Fruit fly (Drosophila melanogaster) whole organism, embryonic: Measurements from ENCODE around the gene CG34135.

Experiments used
- Atf6 ChIP-seq: fragments of 200-800 bp; sonication (Bioruptor generic); IDR thresholded peaks from 2 replicates; pipeline ENCODE4 v1.3.6; 2022; ENCODE audit warnings: missing biosample characterization, missing genetic modification characterization
- C15 ChIP-seq: fragments of 200-800 bp; sonication (Bioruptor generic); IDR thresholded peaks from 3 replicates; pipeline ENCODE4 v1.3.6; 2022; ENCODE audit warnings: missing biosample characterization, missing genetic modification characterization
- CG10267 ChIP-seq: fragments of 200-800 bp; sonication (Bioruptor generic); optimal IDR thresholded peaks from 2 replicates; lab custom pipeline; 2018; ENCODE audit warnings: missing biosample characterization, mild to moderate bottlenecking, missing genetic modification characterization, moderate library complexity
- CG12155 ChIP-seq: fragments of 200-800 bp; sonication (Bioruptor generic); optimal IDR thresholded peaks from 3 replicates; lab custom pipeline; 2016; ENCODE audit warnings: missing biosample characterization, missing genetic modification characterization
- CG13287 ChIP-seq: fragments of 200-800 bp; sonication (Bioruptor generic); IDR thresholded peaks from 2 replicates; pipeline ENCODE4 v1.3.6; 2022; ENCODE audit warnings: missing biosample characterization, missing genetic modification characterization; ENCODE audit not compliant: partially characterized antibody
- CG13296 ChIP-seq: fragments of 200-800 bp; sonication (Bioruptor generic); optimal IDR thresholded peaks from 3 replicates; lab custom pipeline; 2018; ENCODE audit warnings: missing biosample characterization, mild to moderate bottlenecking, missing genetic modification characterization
- CG16813 ChIP-seq: fragments of 200-800 bp; sonication (Bioruptor generic); IDR thresholded peaks from 3 replicates; pipeline ENCODE4 v1.3.6; 2022; ENCODE audit warnings: missing biosample characterization, missing genetic modification characterization; ENCODE audit not compliant: partially characterized antibody
- CG2129 ChIP-seq: fragments of 200-800 bp; sonication (Bioruptor generic); IDR thresholded peaks from 2 replicates; pipeline ENCODE4 v1.3.6; 2022; ENCODE audit warnings: missing biosample characterization, missing genetic modification characterization; ENCODE audit not compliant: partially characterized antibody
- CG31441 ChIP-seq: fragments of 200-800 bp; sonication (Bioruptor generic); IDR thresholded peaks from 2 replicates; pipeline ENCODE4 v1.3.6; 2022; ENCODE audit warnings: missing biosample characterization, missing genetic modification characterization
- CG34422 ChIP-seq: fragments of 200-800 bp; sonication (Bioruptor generic); IDR thresholded peaks from 3 replicates; pipeline ENCODE4 v1.3.6; 2022; ENCODE audit warnings: missing biosample characterization, missing genetic modification characterization
- CG4617 ChIP-seq: fragments of 200-800 bp; sonication (Bioruptor generic); optimal IDR thresholded peaks from 3 replicates; lab custom pipeline; 2016; ENCODE audit warnings: missing biosample characterization, missing genetic modification characterization, borderline replicate concordance
- CG6254 ChIP-seq: fragments of 200-800 bp; sonication (Bioruptor generic); optimal IDR thresholded peaks from 3 replicates; lab custom pipeline; 2017; ENCODE audit warnings: mild to moderate bottlenecking, missing biosample characterization, missing genetic modification reagents, missing genetic modification characterization
- CG9609 ChIP-seq: fragments of 200-800 bp; sonication (Bioruptor generic); optimal IDR thresholded peaks from 3 replicates; lab custom pipeline; 2016; ENCODE audit warnings: missing biosample characterization, missing genetic modification characterization
- CkIIα-i1 ChIP-seq: fragments of 200-800 bp; sonication (Bioruptor generic); IDR thresholded peaks from 2 replicates; pipeline ENCODE4 v1.3.6; 2022; ENCODE audit warnings: missing biosample characterization, missing genetic modification characterization
- Dek ChIP-seq: fragments of 200-800 bp; sonication (Bioruptor generic); optimal IDR thresholded peaks from 3 replicates; lab custom pipeline; 2019; ENCODE audit warnings: missing biosample characterization, mild to moderate bottlenecking, missing genetic modification characterization, moderate library complexity
- Dll ChIP-seq: fragments of 200-800 bp; sonication (Bioruptor generic); IDR thresholded peaks from 4 replicates; pipeline ENCODE4 v1.3.6; 2022; ENCODE audit warnings: missing biosample characterization, missing genetic modification characterization; ENCODE audit not compliant: partially characterized antibody
- Dref ChIP-seq: fragments of 200-800 bp; sonication (Bioruptor generic); IDR thresholded peaks from 2 replicates; pipeline ENCODE4 v1.3.6; 2022; ENCODE audit warnings: missing biosample characterization, missing genetic modification characterization
- E2f2 ChIP-seq: fragments of 200-800 bp; sonication (Bioruptor generic); IDR thresholded peaks from 2 replicates; pipeline ENCODE4 v1.3.6; 2022; ENCODE audit warnings: missing biosample characterization, missing genetic modification characterization
- ERR ChIP-seq: fragments of 200-800 bp; sonication (Bioruptor generic); optimal IDR thresholded peaks from 2 replicates; lab custom pipeline; 2016; ENCODE audit warnings: missing biosample characterization, missing genetic modification characterization
- HmgZ ChIP-seq: fragments of 200-800 bp; sonication (Bioruptor generic); optimal IDR thresholded peaks from 2 replicates; lab custom pipeline; 2018; ENCODE audit warnings: missing biosample characterization, mild to moderate bottlenecking, missing genetic modification characterization
- MBD-R2 ChIP-seq: fragments of 200-800 bp; sonication (Bioruptor generic); IDR thresholded peaks from 2 replicates; pipeline ENCODE4 v1.3.6; 2022; ENCODE audit warnings: missing biosample characterization, missing genetic modification characterization
- NC2β ChIP-seq: fragments of 200-800 bp; sonication (Bioruptor generic); optimal IDR thresholded peaks from 2 replicates; lab custom pipeline; 2016; ENCODE audit warnings: missing biosample characterization, missing genetic modification characterization
- Opbp ChIP-seq: fragments of 200-800 bp; sonication (Bioruptor generic); IDR thresholded peaks from 3 replicates; pipeline ENCODE4 v1.3.6; 2022; ENCODE audit warnings: missing biosample characterization, missing genetic modification characterization; ENCODE audit not compliant: partially characterized antibody
- Pdp1 ChIP-seq, 2 experiments: fragments of 200-800 bp; sonication (Bioruptor generic); optimal IDR thresholded peaks; 3 replicates each; lab custom pipeline; 2016; ENCODE audit warnings: missing biosample characterization in 2 of 2, missing genetic modification characterization in 2 of 2, mild to moderate bottlenecking in 1 of 2, moderate library complexity in 1 of 2
- Rfx ChIP-seq: fragments of 200-800 bp; sonication (Bioruptor generic); IDR thresholded peaks from 2 replicates; pipeline ENCODE4 v1.3.6; 2022; ENCODE audit warnings: missing biosample characterization, missing genetic modification characterization
- Sin3A ChIP-seq: fragments of >200 bp; optimal IDR thresholded peaks from 2 replicates; lab custom pipeline; 2018
- Trl ChIP-seq, 3 experiments: fragments of >200 bp in 2 of 3; fragments of 200-800 bp in 1 of 3; sonication (Bioruptor generic) in 1 of 3; optimal IDR thresholded peaks; 2 replicates in 1 of 3; 3 replicates in 2 of 3; lab custom pipeline; 2016 to 2017; ENCODE audit warnings: missing biosample characterization in 1 of 3, missing genetic modification characterization in 1 of 3
- Xbp1 ChIP-seq: fragments of 200-800 bp; sonication (Bioruptor generic); optimal IDR thresholded peaks from 3 replicates; lab custom pipeline; 2016; ENCODE audit warnings: missing biosample characterization, mild to moderate bottlenecking, missing genetic modification characterization
- Xrp1 ChIP-seq: fragments of 200-800 bp; sonication (Bioruptor generic); IDR thresholded peaks from 2 replicates; pipeline ENCODE4 v1.3.6; 2022; ENCODE audit warnings: missing biosample characterization, missing genetic modification characterization
- abd-A ChIP-seq: fragments of 200-800 bp; sonication (Bioruptor generic); optimal IDR thresholded peaks from 3 replicates; lab custom pipeline; 2019; ENCODE audit warnings: missing biosample characterization, mild to moderate bottlenecking, missing genetic modification characterization, moderate library complexity
- al ChIP-seq: fragments of 200-800 bp; sonication (Bioruptor generic); IDR thresholded peaks from 2 replicates; pipeline ENCODE4 v1.3.6; 2022; ENCODE audit warnings: missing biosample characterization, missing genetic modification characterization
- aop ChIP-seq: fragments of 200-800 bp; sonication (Bioruptor generic); IDR thresholded peaks from 2 replicates; pipeline ENCODE4 v1.3.6; 2022; ENCODE audit warnings: missing biosample characterization, missing genetic modification characterization
- ara ChIP-seq: fragments of 200-800 bp; sonication (Bioruptor generic); IDR thresholded peaks from 2 replicates; pipeline ENCODE4 v1.3.6; 2022; ENCODE audit warnings: missing biosample characterization, missing genetic modification characterization
- bbx ChIP-seq: fragments of 200-800 bp; sonication (Bioruptor generic); IDR thresholded peaks from 2 replicates; pipeline ENCODE4 v1.3.6; 2022; ENCODE audit warnings: missing biosample characterization, missing genetic modification characterization; ENCODE audit not compliant: partially characterized antibody
- dpn ChIP-seq, 2 experiments: fragments of 200-800 bp; sonication (Bioruptor generic); optimal IDR thresholded peaks; 3 replicates each; lab custom pipeline; 2016; ENCODE audit warnings: missing biosample characterization in 2 of 2, missing genetic modification characterization in 2 of 2
- exex ChIP-seq: fragments of 200-800 bp; sonication (Bioruptor generic); optimal IDR thresholded peaks from 4 replicates; lab custom pipeline; 2018; ENCODE audit warnings: missing biosample characterization, mild to moderate bottlenecking, missing genetic modification characterization, moderate library complexity
- hbn ChIP-seq: fragments of 200-800 bp; sonication (Bioruptor generic); IDR thresholded peaks from 2 replicates; pipeline ENCODE4 v1.3.6; 2022; ENCODE audit warnings: missing biosample characterization, missing genetic modification characterization; ENCODE audit not compliant: partially characterized antibody
- insv ChIP-seq, 2 experiments: fragments of 200-800 bp; sonication (Bioruptor generic); optimal IDR thresholded peaks; 3 replicates each; lab custom pipeline; 2016 to 2018; ENCODE audit warnings: missing biosample characterization in 2 of 2, missing genetic modification characterization in 2 of 2
- kay ChIP-seq: fragments of 200-800 bp; sonication (Bioruptor generic); optimal IDR thresholded peaks from 2 replicates; lab custom pipeline; 2016; ENCODE audit warnings: missing biosample characterization, missing genetic modification characterization
- knrl ChIP-seq: fragments of 200-800 bp; sonication (Bioruptor generic); IDR thresholded peaks from 3 replicates; pipeline ENCODE4 v1.3.6; 2022; ENCODE audit warnings: missing biosample characterization, missing genetic modification characterization; ENCODE audit not compliant: partially characterized antibody
- nmo ChIP-seq: fragments of 200-800 bp; sonication (Bioruptor generic); optimal IDR thresholded peaks from 2 replicates; lab custom pipeline; 2018; ENCODE audit warnings: missing biosample characterization, mild to moderate bottlenecking, missing genetic modification characterization, moderate library complexity
- sens-2 ChIP-seq: fragments of 200-800 bp; sonication (Bioruptor generic); IDR thresholded peaks from 2 replicates; pipeline ENCODE4 v1.3.6; 2022; ENCODE audit warnings: missing biosample characterization, missing genetic modification characterization
- shn ChIP-seq: fragments of 200-800 bp; sonication (Bioruptor generic); optimal IDR thresholded peaks from 3 replicates; lab custom pipeline; 2016; ENCODE audit warnings: missing biosample characterization, missing genetic modification characterization
- slou ChIP-seq: fragments of 200-800 bp; sonication (Bioruptor generic); optimal IDR thresholded peaks from 3 replicates; lab custom pipeline; 2016; ENCODE audit warnings: missing biosample characterization, missing genetic modification characterization
- tna ChIP-seq: fragments of 200-800 bp; sonication (Bioruptor generic); IDR thresholded peaks from 2 replicates; pipeline ENCODE4 v1.3.6; 2022; ENCODE audit warnings: missing biosample characterization, missing genetic modification characterization; ENCODE audit not compliant: partially characterized antibody
- trem ChIP-seq: fragments of 200-800 bp; optimal IDR thresholded peaks from 3 replicates; lab custom pipeline; 2019; ENCODE audit warnings: missing biosample characterization, mild to moderate bottlenecking, missing genetic modification characterization, moderate library complexity
- tx ChIP-seq: fragments of 200-800 bp; sonication (Bioruptor generic); optimal IDR thresholded peaks from 2 replicates; lab custom pipeline; 2016; ENCODE audit warnings: missing biosample characterization, missing genetic modification characterization
- zen2 ChIP-seq: fragments of 200-800 bp; sonication (Bioruptor generic); IDR thresholded peaks from 3 replicates; pipeline ENCODE4 v1.3.6; 2022; ENCODE audit warnings: missing biosample characterization, missing genetic modification characterization; ENCODE audit not compliant: partially characterized antibody
- zfh1 ChIP-seq: fragments of 200-800 bp; sonication (Bioruptor generic); IDR thresholded peaks from 3 replicates; pipeline ENCODE4 v1.3.6; 2022; ENCODE audit warnings: missing biosample characterization, missing genetic modification characterization

The CG34135 gene

dm6 chr3R:8801126-8801762 is 33.3 kb upstream of the CG34135 start, which contains the start of the genes Pif1A, Pif1B and CCT7 (continued):
- TF ChIP-seq Dek (tag; lab: Kevin White, UChicago) (no peak), al (no peak), ara (GFP tag; lab: Robert Waterston, UW) (no peak), C15 (GFP tag; lab: Robert Waterston, UW) (no peak), tx (GFP tag; lab: Kevin White, UChicago) (peak; percentile 62), CG2129 (GFP tag; lab: Robert Waterston, UW) (peak; percentile 90), CG31441 (GFP tag; lab: Robert Waterston, UW) (no peak), CG6254 (GFP tag; lab: Kevin White, UChicago) (no peak), dpn (GFP tag; optimal IDR thresholded peaks at IDR 0.05; lab: Kevin White, UChicago) (peak; percentile 25 to 45), CG34422 (GFP tag; lab: Robert Waterston, UW) (peak; percentile 79; the same call in 2 of the 3 replicates), MBD-R2 (peak; percentile 62), CG16813 (GFP tag; lab: Robert Waterston, UW) (peak; percentile 93), CG12155 (peak; percentile 26), Dref (GFP tag; lab: Robert Waterston, UW) (peak; percentile 91), Xrp1 (peak; percentile 18; the same call in 1 of the 2 replicates), Sin3A (lab: Kevin White, UChicago) (peak; percentile 91), hbn (GFP tag; lab: Robert Waterston, UW) (peak; percentile 95), zfh1 (GFP tag; lab: Robert Waterston, UW) (no peak), slou (no peak), CG9609 (GFP tag; lab: Kevin White, UChicago) (peak; percentile 27), abd-A (tag; lab: Kevin White, UChicago) (peak; percentile 68), insv (GFP tag; optimal IDR thresholded peaks at IDR 0.05; lab: Kevin White, UChicago) (peak in 1 of 2 experiments; percentile 4), E2f2 (peak; percentile 85), sens-2 (no peak), CG13287 (GFP tag; lab: Robert Waterston, UW) (peak; percentile 98), CkIIα-i1 (GFP tag; lab: Robert Waterston, UW) (no peak), trem (tag; lab: Kevin White, UChicago) (peak; percentile 83), CG10267 (peak; percentile 57), Rfx (GFP tag; lab: Robert Waterston, UW) (no peak), nmo (GFP tag; lab: Kevin White, UChicago) (peak; percentile 47), HmgZ (tag; lab: Kevin White, UChicago) (peak; percentile 25), CG13296 (no peak), kay (GFP tag; lab: Kevin White, UChicago) (peak; percentile 98), Dll (peak; percentile 99), shn (GFP tag; lab: Kevin White, UChicago) (peak; percentile 10), Opbp (GFP tag; lab: Robert Waterston, UW) (peak; percentile 83), Xbp1 (GFP tag; lab: Kevin White, UChicago) (peak; percentile 8), exex (peak; percentile 24), ERR (GFP tag; lab: Kevin White, UChicago) (peak; percentile 18), Trl (optimal IDR thresholded peaks at IDR 0.05; lab: Kevin White, UChicago) (no peak), Trl (GFP tag; optimal IDR thresholded peaks at IDR 0.05; lab: Kevin White, UChicago) (peak; percentile 17), NC2β (GFP tag; lab: Kevin White, UChicago) (peak; percentile 36), bbx (GFP tag; lab: Robert Waterston, UW) (peak; percentile 87), aop (GFP tag; lab: Robert Waterston, UW) (no peak), Pdp1 (GFP tag; optimal IDR thresholded peaks at IDR 0.05; lab: Kevin White, UChicago) (peak in 1 of 2 experiments; percentile 29), CG4617 (GFP tag; lab: Kevin White, UChicago) (peak; percentile 56), Atf6 (GFP tag; lab: Robert Waterston, UW) (no peak), zen2 (GFP tag; lab: Robert Waterston, UW) (peak; percentile 88), knrl (GFP tag; lab: Robert Waterston, UW) (peak; percentile 93), tna (GFP tag; lab: Robert Waterston, UW) (peak; percentile 92)
